Worm (Caenorhabditis elegans) whole organism, L1 larva: ENCODE measurements around the gene mxl-2.

Source experiments
- C04F5.9 ChIP-seq: sonication (generic microtip); optimal IDR thresholded peaks from 2 replicates; lab custom pipeline; 2016; ENCODE audit warnings: missing genetic modification characterization, missing compliant biosample characterization
- C16A3.4 ChIP-seq: fragments of 150-350 bp; optimal IDR thresholded peaks from 2 replicates; lab custom pipeline; 2014; ENCODE audit warnings: missing biosample characterization, missing genetic modification characterization
- alr-1 ChIP-seq: fragments of 200-800 bp; sonication (Bioruptor generic); optimal IDR thresholded peaks from 2 replicates; lab custom pipeline; 2018; ENCODE audit warnings: borderline replicate concordance, mild to moderate bottlenecking, missing genetic modification characterization, missing compliant biosample characterization
- ama-1 ChIP-seq: fragments of 150-350 bp; optimal IDR thresholded peaks from 2 replicates; lab custom pipeline; 2014
- ceh-63 ChIP-seq: fragments of 200-800 bp; sonication (Bioruptor generic); optimal IDR thresholded peaks from 2 replicates; lab custom pipeline; 2018; ENCODE audit warnings: mild to moderate bottlenecking, missing genetic modification characterization, missing compliant biosample characterization
- ceh-82 ChIP-seq, 3 experiments: fragments of 150-350 bp in 1 of 3; sonication (generic microtip) in 2 of 3; optimal IDR thresholded peaks; 2 replicates each; lab custom pipeline; 2014 to 2017; ENCODE audit warnings: missing biosample characterization in 3 of 3, missing genetic modification characterization in 3 of 3
- ceh-88 ChIP-seq: fragments of 200-800 bp; sonication (Bioruptor generic); IDR thresholded peaks from 2 replicates; pipeline ENCODE4 v1.3.6; 2022; ENCODE audit warnings: missing genetic modification characterization, missing compliant biosample characterization
- ceh-90 ChIP-seq: sonication (generic microtip); optimal IDR thresholded peaks from 2 replicates; lab custom pipeline; 2016; ENCODE audit warnings: missing genetic modification characterization, missing compliant biosample characterization
- ces-1 ChIP-seq: fragments of 150-350 bp; optimal IDR thresholded peaks from 2 replicates; lab custom pipeline; 2014; ENCODE audit warnings: missing biosample characterization, missing genetic modification reagents, missing genetic modification characterization
- dpl-1 ChIP-seq, 3 experiments: fragments of 150-350 bp in 2 of 3; sonication (generic microtip) in 1 of 3; optimal IDR thresholded peaks; 2 replicates each; lab custom pipeline; 2014 to 2017; ENCODE audit warnings: missing biosample characterization in 3 of 3, missing genetic modification characterization in 3 of 3, missing genetic modification reagents in 3 of 3
- efl-1 ChIP-seq, 4 experiments: fragments of 150-350 bp; optimal IDR thresholded peaks in 3 of 4; peaks in 1 of 4; 1 replicate in 1 of 4; 2 replicates in 3 of 4; lab custom pipeline; 2014; ENCODE audit warnings: missing biosample characterization in 2 of 4, missing genetic modification characterization in 2 of 4, missing genetic modification reagents in 2 of 4
- egl-27 ChIP-seq, 2 experiments: fragments of 150-350 bp in 1 of 2; sonication (generic microtip); optimal IDR thresholded peaks; 3 replicates each; lab custom pipeline; 2017 to 2018; ENCODE audit warnings: missing biosample characterization in 2 of 2, missing genetic modification characterization in 2 of 2, missing genetic modification reagents in 2 of 2
- elt-2 ChIP-seq: sonication (generic microtip); optimal IDR thresholded peaks from 2 replicates; lab custom pipeline; 2016; ENCODE audit warnings: missing genetic modification characterization, mild to moderate bottlenecking, inconsistent platforms, missing compliant biosample characterization, missing genetic modification reagents
- elt-3 ChIP-seq, 6 experiments: fragments of 150-350 bp in 1 of 6; sonication (generic microtip); optimal IDR thresholded peaks; 2 replicates each; lab custom pipeline; 2017 to 2018; ENCODE audit warnings: missing biosample characterization in 6 of 6, missing genetic modification characterization in 6 of 6, inconsistent platforms in 1 of 6
- ets-5 ChIP-seq: fragments of 200-800 bp; sonication (Bioruptor generic); IDR thresholded peaks from 2 replicates; pipeline ENCODE4 v1.3.6; 2022; ENCODE audit warnings: missing genetic modification characterization, missing compliant biosample characterization
- fkh-10 ChIP-seq: sonication (generic microtip); optimal IDR thresholded peaks from 2 replicates; lab custom pipeline; 2017; ENCODE audit warnings: missing biosample characterization, missing genetic modification reagents, missing genetic modification characterization
- fkh-4 ChIP-seq: sonication (generic microtip); optimal IDR thresholded peaks from 2 replicates; lab custom pipeline; 2016; ENCODE audit warnings: missing compliant biosample characterization, missing genetic modification characterization, borderline replicate concordance
- fkh-8 ChIP-seq: sonication (generic microtip); optimal IDR thresholded peaks from 2 replicates; lab custom pipeline; 2016; ENCODE audit warnings: mild to moderate bottlenecking, missing genetic modification characterization, missing compliant biosample characterization
- hlh-4 ChIP-seq: sonication (generic microtip); optimal IDR thresholded peaks from 2 replicates; lab custom pipeline; 2016; ENCODE audit warnings: mild to moderate bottlenecking, missing genetic modification characterization, missing compliant biosample characterization
- irx-1 ChIP-seq: sonication (generic microtip); optimal IDR thresholded peaks from 2 replicates; lab custom pipeline; 2016; ENCODE audit warnings: missing genetic modification characterization, missing compliant biosample characterization
- lin-14 ChIP-seq: fragments of 200-800 bp; sonication (Bioruptor generic); optimal IDR thresholded peaks from 2 replicates; lab custom pipeline; 2018; ENCODE audit warnings: mild to moderate bottlenecking, missing genetic modification characterization, moderate library complexity, missing compliant biosample characterization
- lir-3 ChIP-seq: sonication (generic microtip); optimal IDR thresholded peaks from 2 replicates; lab custom pipeline; 2016; ENCODE audit warnings: mild to moderate bottlenecking, missing genetic modification characterization, moderate library complexity, missing compliant biosample characterization; ENCODE audit not compliant: poor library complexity
- mef-2 ChIP-seq: fragments of 150-350 bp; optimal IDR thresholded peaks from 2 replicates; lab custom pipeline; 2014; ENCODE audit warnings: missing biosample characterization, missing genetic modification characterization
- nhr-47 ChIP-seq: sonication (generic microtip); optimal IDR thresholded peaks from 2 replicates; lab custom pipeline; 2016; ENCODE audit warnings: mild to moderate bottlenecking, missing genetic modification characterization, moderate library complexity, missing compliant biosample characterization
- nhr-77 ChIP-seq: fragments of 150-350 bp; optimal IDR thresholded peaks from 2 replicates; lab custom pipeline; 2014; ENCODE audit warnings: missing biosample characterization, missing genetic modification characterization
- nhr-84 ChIP-seq: sonication (generic microtip); optimal IDR thresholded peaks from 2 replicates; lab custom pipeline; 2017; ENCODE audit warnings: missing biosample characterization, missing genetic modification characterization
- nhr-90 ChIP-seq: sonication (generic microtip); optimal IDR thresholded peaks from 2 replicates; lab custom pipeline; 2016; ENCODE audit warnings: mild to moderate bottlenecking, missing genetic modification characterization, missing compliant biosample characterization; ENCODE audit not compliant: poor library complexity
- snu-23 ChIP-seq: sonication (generic microtip); optimal IDR thresholded peaks from 2 replicates; lab custom pipeline; 2016; ENCODE audit warnings: missing genetic modification characterization, missing compliant biosample characterization
- sptf-1 ChIP-seq: fragments of 150-350 bp; optimal IDR thresholded peaks from 2 replicates; lab custom pipeline; 2014; ENCODE audit warnings: missing biosample characterization, missing genetic modification characterization
- unc-130 ChIP-seq: fragments of 150-350 bp; optimal IDR thresholded peaks from 2 replicates; lab custom pipeline; 2017; ENCODE audit warnings: missing biosample characterization, missing genetic modification characterization, inconsistent platforms
- unc-30 ChIP-seq: sonication (generic microtip); optimal IDR thresholded peaks from 2 replicates; lab custom pipeline; 2017; ENCODE audit warnings: missing biosample characterization, missing genetic modification characterization
- ztf-11 ChIP-seq, 2 experiments: sonication (generic microtip); optimal IDR thresholded peaks; 2 replicates each; lab custom pipeline; 2016 to 2017; ENCODE audit warnings: missing genetic modification characterization in 2 of 2, missing biosample characterization in 1 of 2, missing compliant biosample characterization in 1 of 2

mxl-2 gene

ce11 chrIII:222508-222907, 34.6 kb upstream of the mxl-2 start:
- TF ChIP-seq ztf-11 (tag; optimal IDR thresholded peaks at IDR 0.05; lab: Kevin White, UChicago) (no peak), snu-23 (GFP tag; lab: Kevin White, UChicago) (no peak), ces-1 (GFP tag; lab: Kevin White, UChicago) (no peak), nhr-90 (tag; lab: Kevin White, UChicago) (no peak), fkh-4 (tag; lab: Kevin White, UChicago) (no peak), ceh-90 (tag; lab: Kevin White, UChicago) (no peak), ceh-63 (GFP tag; lab: Kevin White, UChicago) (no peak), alr-1 (tag; lab: Kevin White, UChicago) (no peak), nhr-77 (tag; lab: Kevin White, UChicago) (no peak), C04F5.9 (tag; lab: Kevin White, UChicago) (no peak), elt-3 (tag; optimal IDR thresholded peaks at IDR 0.05; lab: Kevin White, UChicago) (no peak)

- TF ChIP-seq C16A3.4 (tag; lab: Kevin White, UChicago) (no peak), snu-23 (GFP tag; lab: Kevin White, UChicago) (peak; percentile 5), ces-1 (GFP tag; lab: Kevin White, UChicago) (no peak), ceh-82 (tag; optimal IDR thresholded peaks at IDR 0.05; lab: Kevin White, UChicago) (peak in 1 of 3 experiments; percentile 32), elt-2 (tag; lab: Kevin White, UChicago) (no peak), unc-130 (tag; lab: Kevin White, UChicago) (no peak), ets-5 (no peak), efl-1 (optimal IDR thresholded peaks at IDR 0.05; lab: Kevin White, UChicago) (peak; percentile 15 to 26), efl-1 (GFP tag; optimal IDR thresholded peaks at IDR 0.05 in 1 of 2; lab: Kevin White, UChicago) (no peak), fkh-8 (tag; lab: Kevin White, UChicago) (peak; percentile 43)
These were observed 32.4 kb upstream of the mxl-2 start for ce11 chrIII:220368-220767.

- TF ChIP-seq fkh-10 (GFP tag; lab: Kevin White, UChicago) (peak; percentile 46), elt-3 (tag; optimal IDR thresholded peaks at IDR 0.05; lab: Kevin White, UChicago) (no peak), C04F5.9 (tag; lab: Kevin White, UChicago) (no peak), dpl-1 (GFP tag; optimal IDR thresholded peaks at IDR 0.05; lab: Kevin White, UChicago) (no peak), lin-14 (GFP tag; lab: Kevin White, UChicago) (peak; percentile 31), ceh-88 (no peak), irx-1 (tag; lab: Kevin White, UChicago) (no peak), ceh-63 (GFP tag; lab: Kevin White, UChicago) (no peak)
These were observed 23.5 kb upstream of the mxl-2 start for ce11 chrIII:211387-211786.

DNA sequence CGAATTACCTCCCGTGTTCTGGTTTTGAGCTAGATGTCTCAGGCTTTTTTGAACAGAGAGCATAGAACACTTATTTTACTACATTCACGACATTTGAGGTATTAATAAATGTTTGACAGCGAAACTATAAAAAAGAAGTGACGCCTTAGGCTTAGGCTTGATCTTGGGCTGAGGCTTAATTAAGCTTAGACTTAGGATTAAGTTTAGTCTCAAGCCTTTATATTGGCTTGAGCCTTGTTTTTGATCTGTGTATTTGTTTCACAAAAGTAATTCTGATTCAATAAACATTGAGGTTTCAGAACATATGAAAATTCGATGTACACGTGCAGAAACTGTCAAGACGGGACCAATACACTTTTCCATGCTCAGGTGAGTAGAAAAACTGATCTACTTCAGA, 21.8 kb upstream of the mxl-2 start, which contains the start of gene klp-20:
Gene klp-20, plus strand, starts transcription at position 298 of the 397 bp plus-strand sequence.
- TF ChIP-seq egl-27 (tag; optimal IDR thresholded peaks at IDR 0.05; lab: Kevin White, UChicago) (no peak), nhr-84 (tag; lab: Kevin White, UChicago) (no peak), unc-30 (tag; lab: Kevin White, UChicago) (no peak), mef-2 (tag; lab: Kevin White, UChicago) (no peak), ama-1 (lab: Kevin White, UChicago) (no peak), C04F5.9 (tag; lab: Kevin White, UChicago) (no peak), nhr-47 (tag; lab: Kevin White, UChicago) (no peak), sptf-1 (tag; lab: Kevin White, UChicago) (no peak)

ce11 chrIII:208793-209694, 21.1 kb upstream of the mxl-2 start:
- TF ChIP-seq alr-1 (tag; lab: Kevin White, UChicago), result no peak
- no peak for TF ChIP-seq unc-30 (tag; lab: Kevin White, UChicago)
- no peak for TF ChIP-seq hlh-4
- TF ChIP-seq lir-3 (tag; lab: Kevin White, UChicago), result no peak
- peak; percentile 59 for TF ChIP-seq fkh-10 (GFP tag; lab: Kevin White, UChicago)
